Worm (Caenorhabditis elegans): ENCODE results near the gene F40G12.2.

- TF ChIP-seq nhr-237 (tag; optimal IDR thresholded peaks at IDR 0.05) (no peak), unc-39 (tag; optimal IDR thresholded peaks at IDR 0.05) (no peak), zip-8 (tag; optimal IDR thresholded peaks at IDR 0.05) (no peak), unc-62 (GFP tag; optimal IDR thresholded peaks at IDR 0.05) (no peak)
Observed at ce11 chrV:14230788-14231583, 29.7 kb downstream of the F40G12.2 start.
